Worm (Caenorhabditis elegans): ENCODE results near the gene orc-3.

Gene orc-3

DNA sequence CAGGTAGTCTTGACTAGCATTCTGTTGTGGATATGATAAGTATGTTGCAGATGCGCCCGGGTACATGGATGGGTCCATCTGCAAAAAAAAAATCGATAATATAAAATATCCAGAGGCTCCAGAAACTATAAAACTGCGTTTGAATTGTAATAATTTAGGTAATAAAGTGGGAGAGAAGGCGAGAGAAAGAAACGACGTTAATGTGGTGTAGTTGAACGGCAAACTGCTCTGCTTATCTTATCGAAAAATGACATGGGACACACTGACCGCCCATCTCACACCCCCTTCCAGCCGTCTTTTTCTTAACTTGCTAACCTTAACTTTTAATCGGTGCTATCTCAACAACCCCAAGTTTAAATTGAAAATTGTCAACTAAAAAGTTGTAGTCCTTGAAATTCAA lies 14.1 kb downstream of the orc-3 start:
- TF ChIP-seq ceh-79 (tag; optimal IDR thresholded peaks at IDR 0.05) (no peak), F57A8.1 (GFP tag; optimal IDR thresholded peaks at IDR 0.05) (no peak), nhr-80 (tag; optimal IDR thresholded peaks at IDR 0.05) (peak; percentile 80), unc-62 (GFP tag; optimal IDR thresholded peaks at IDR 0.05) (no peak)

DNA sequence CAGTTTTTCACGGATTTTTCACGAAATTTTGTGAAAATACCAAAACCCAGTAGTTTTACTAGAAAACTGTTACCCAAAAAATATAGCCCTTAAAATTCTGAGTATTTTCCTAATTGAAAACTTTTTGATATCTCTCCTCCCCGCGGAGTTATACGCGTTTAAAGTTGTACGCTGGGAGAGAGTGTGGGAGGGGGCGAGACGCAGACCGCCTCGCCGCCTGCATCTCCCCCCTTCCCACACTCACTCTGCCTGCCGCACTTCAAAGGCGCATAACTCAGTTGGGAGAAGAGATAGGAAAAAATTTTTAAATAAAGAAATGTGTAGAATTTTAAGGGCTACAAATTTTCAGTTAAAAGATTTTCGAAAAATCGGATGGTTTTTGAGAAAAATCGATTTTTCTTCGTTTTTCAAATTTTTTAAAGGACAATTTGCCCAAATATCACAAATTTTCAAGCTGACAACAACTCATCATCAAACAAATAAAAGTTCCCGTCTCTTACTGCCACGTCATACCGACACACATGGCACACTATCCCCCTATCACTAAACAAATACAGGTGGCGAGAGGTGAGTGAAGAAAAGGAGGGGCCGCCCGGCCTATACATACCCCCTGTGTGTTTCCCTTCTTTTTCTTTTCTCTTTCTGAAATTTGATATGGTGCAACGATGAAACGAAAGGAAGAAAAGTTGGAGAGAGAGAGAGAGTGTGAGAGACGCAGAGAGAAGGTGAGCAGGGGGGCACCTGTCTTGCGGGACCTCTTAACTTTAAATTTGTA lies 15.6 kb downstream of the orc-3 start:
- no peak for TF ChIP-seq ztf-26 (tag; optimal IDR thresholded peaks at IDR 0.05)
- TF ChIP-seq bed-1 (GFP tag; IDR thresholded peaks at IDR 0.05) = no peak
- TF ChIP-seq lin-35 (GFP tag; optimal IDR thresholded peaks at IDR 0.05) = no peak
- TF ChIP-seq mes-4 (tag; optimal IDR thresholded peaks at IDR 0.05) = no peak
- no peak for TF ChIP-seq fkh-3 (tag; optimal IDR thresholded peaks at IDR 0.05)
- no peak for TF ChIP-seq nhr-179 (tag; optimal IDR thresholded peaks at IDR 0.05)
- no peak for TF ChIP-seq ceh-27 (GFP tag; optimal IDR thresholded peaks at IDR 0.05)
- peak; percentile 56 to 70 for TF ChIP-seq let-607 (tag; optimal IDR thresholded peaks at IDR 0.05)
- TF ChIP-seq nhr-120 (GFP tag; IDR thresholded peaks at IDR 0.05) = no peak
- no peak for TF ChIP-seq K11D2.4 (GFP tag; IDR thresholded peaks at IDR 0.05)
- no peak for TF ChIP-seq attf-6 (GFP tag; IDR thresholded peaks at IDR 0.05)
- TF ChIP-seq efl-1 (GFP tag; optimal IDR thresholded peaks at IDR 0.05) = no peak
- no peak for TF ChIP-seq nfyb-1 (GFP tag; IDR thresholded peaks at IDR 0.05)
- TF ChIP-seq rcor-1 (GFP tag; IDR thresholded peaks at IDR 0.05) = no peak
- TF ChIP-seq nfya-2 (GFP tag; IDR thresholded peaks at IDR 0.05) = no peak
- TF ChIP-seq nhr-80 (tag; optimal IDR thresholded peaks at IDR 0.05) = peak; percentile 56
- peak; percentile 91 for TF ChIP-seq hmg-1.2 (GFP tag; IDR thresholded peaks at IDR 0.05)
- no peak for TF ChIP-seq akir-1 (GFP tag; optimal IDR thresholded peaks at IDR 0.05)
- TF ChIP-seq chd-7 (tag; optimal IDR thresholded peaks at IDR 0.05) = no peak
- TF ChIP-seq dox-1 (GFP tag; IDR thresholded peaks at IDR 0.05) = no peak
- no peak for TF ChIP-seq cebp-1 (GFP tag; IDR thresholded peaks at IDR 0.05)
- peak; percentile 30 for TF ChIP-seq cebp-1 (tag; optimal IDR thresholded peaks at IDR 0.05)

DNA sequence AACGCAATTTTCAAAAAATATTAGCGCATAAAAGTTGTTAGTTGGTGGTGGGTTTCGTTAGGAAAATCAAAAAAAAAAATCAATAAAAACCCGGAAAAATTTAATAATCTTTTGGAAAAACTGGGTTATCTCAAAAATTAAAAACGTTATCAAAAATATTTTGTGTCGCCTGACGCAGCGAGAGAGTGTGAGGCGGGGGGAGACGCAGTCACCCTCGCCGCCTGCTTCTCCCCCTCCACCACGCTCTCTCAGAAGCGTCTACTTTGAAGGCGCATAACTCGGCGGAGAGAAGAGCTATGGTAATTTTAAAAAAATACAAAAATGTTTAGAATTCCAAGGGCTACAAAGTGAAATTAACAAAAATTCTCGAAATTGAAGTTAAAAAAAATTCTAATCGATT lies 17.2 kb downstream of the orc-3 start:
- TF ChIP-seq hmg-1.2 (GFP tag; IDR thresholded peaks at IDR 0.05) = peak; percentile 76
- TF ChIP-seq ztf-26 (tag; optimal IDR thresholded peaks at IDR 0.05) = no peak
- no peak for TF ChIP-seq tbx-9 (tag; optimal IDR thresholded peaks at IDR 0.05; ENCODE audit: borderline replicate concordance)
- no peak for TF ChIP-seq hlh-26 (GFP tag; conservative IDR thresholded peaks at IDR 0.05)
- peak; percentile 66 for TF ChIP-seq zfh-2 (GFP tag; conservative IDR thresholded peaks at IDR 0.05)
- no peak for TF ChIP-seq ama-1 (optimal IDR thresholded peaks at IDR 0.05)
- TF ChIP-seq ama-1 (GFP tag; optimal IDR thresholded peaks at IDR 0.05) = no peak

DNA sequence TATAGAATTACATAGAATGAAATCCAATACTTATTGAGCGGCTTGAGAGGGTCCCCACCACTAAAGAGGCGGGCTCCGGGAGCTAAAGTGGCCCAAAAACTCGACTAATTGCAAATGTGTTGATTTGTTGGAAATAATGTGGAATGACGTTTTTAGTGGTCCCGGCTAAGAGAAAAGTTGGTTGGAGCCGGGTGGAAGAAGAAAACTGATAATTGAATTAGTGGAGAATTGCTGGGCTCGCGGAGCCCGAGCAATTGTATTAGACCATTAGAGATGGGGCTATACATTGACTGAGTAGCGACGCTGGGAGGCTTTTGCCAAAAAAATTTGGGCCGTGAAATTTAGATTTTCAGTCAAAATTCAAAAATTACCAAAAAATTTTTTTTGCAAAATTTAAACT lies 17.7 kb downstream of the orc-3 start:
- TF ChIP-seq sptf-2 (GFP tag; optimal IDR thresholded peaks at IDR 0.05) = no peak
- TF ChIP-seq Y53G8AR.9 (GFP tag; conservative IDR thresholded peaks at IDR 0.05) = no peak
- TF ChIP-seq mel-28 (tag; optimal IDR thresholded peaks at IDR 0.05; ENCODE audit: borderline replicate concordance) = no peak
- no peak for TF ChIP-seq F33H1.4 (GFP tag; IDR thresholded peaks at IDR 0.05)
- TF ChIP-seq ceh-100 (GFP tag; IDR thresholded peaks at IDR 0.05) = no peak
- TF ChIP-seq rpc-1 (optimal IDR thresholded peaks at IDR 0.05) = no peak
- no peak for TF ChIP-seq rpc-1 (tag; optimal IDR thresholded peaks at IDR 0.05)
- no peak for TF ChIP-seq nhr-120 (GFP tag; IDR thresholded peaks at IDR 0.05)
- no peak for TF ChIP-seq ceh-79 (tag; optimal IDR thresholded peaks at IDR 0.05)
- no peak for TF ChIP-seq akir-1 (GFP tag; optimal IDR thresholded peaks at IDR 0.05)
- TF ChIP-seq him-1 (tag; optimal IDR thresholded peaks at IDR 0.05) = no peak
- no peak for TF ChIP-seq Y79H2A.3 (GFP tag; conservative IDR thresholded peaks at IDR 0.05)
- TF ChIP-seq ceh-40 (GFP tag; IDR thresholded peaks at IDR 0.05) = no peak
- TF ChIP-seq F55B11.4 (tag; optimal IDR thresholded peaks at IDR 0.05; ENCODE audit: borderline replicate concordance, insufficient read depth) = no peak
